Fruit fly (Drosophila melanogaster) whole organism, embryonic: ENCODE data around the gene Unr.

Source experiments
- ATbp ChIP-seq: fragments of 200-800 bp; sonication (Bioruptor generic); optimal IDR thresholded peaks from 2 replicates; lab custom pipeline; 2017; ENCODE audit warnings: missing biosample characterization, mild to moderate bottlenecking, missing genetic modification characterization, missing genetic modification reagents
- Adf1 ChIP-seq: fragments of 200-800 bp; sonication (Bioruptor generic); IDR thresholded peaks from 2 replicates; pipeline ENCODE4 v1.3.6; 2022; ENCODE audit warnings: missing biosample characterization, missing genetic modification characterization
- Bgb ChIP-seq: fragments of 200-800 bp; sonication (Bioruptor generic); IDR thresholded peaks from 2 replicates; pipeline ENCODE4 v1.3.6; 2022; ENCODE audit warnings: missing biosample characterization, missing genetic modification characterization; ENCODE audit not compliant: partially characterized antibody
- Blimp-1 ChIP-seq: fragments of 200-800 bp; sonication (Bioruptor generic); optimal IDR thresholded peaks from 3 replicates; lab custom pipeline; 2018; ENCODE audit warnings: missing biosample characterization, missing genetic modification characterization, mild to moderate bottlenecking, moderate library complexity, missing genetic modification reagents
- CG10209 ChIP-seq: fragments of 200-800 bp; sonication (Bioruptor generic); optimal IDR thresholded peaks from 3 replicates; lab custom pipeline; 2017; ENCODE audit warnings: missing biosample characterization, mild to moderate bottlenecking, missing genetic modification characterization, missing genetic modification reagents
- CG17385 ChIP-seq: fragments of 200-800 bp; sonication (Bioruptor generic); optimal IDR thresholded peaks from 3 replicates; lab custom pipeline; 2018; ENCODE audit warnings: missing biosample characterization, mild to moderate bottlenecking, missing genetic modification characterization
- CG4328 ChIP-seq: fragments of 200-800 bp; sonication (Bioruptor generic); optimal IDR thresholded peaks from 3 replicates; lab custom pipeline; 2017; ENCODE audit warnings: missing biosample characterization, missing genetic modification reagents, missing genetic modification characterization
- CG4360 ChIP-seq: fragments of 200-800 bp; sonication (Bioruptor generic); IDR thresholded peaks from 2 replicates; pipeline ENCODE4 v1.3.6; 2022; ENCODE audit warnings: missing biosample characterization, missing genetic modification characterization
- CG8281 ChIP-seq: fragments of 200-800 bp; sonication (Bioruptor generic); optimal IDR thresholded peaks from 2 replicates; lab custom pipeline; 2018; ENCODE audit warnings: missing biosample characterization, mild to moderate bottlenecking, missing genetic modification characterization, moderate library complexity
- D ChIP-seq, 2 experiments: fragments of 200-800 bp in 1 of 2; fragments of >200 bp in 1 of 2; sonication (Bioruptor generic) in 1 of 2; optimal IDR thresholded peaks; 2 replicates in 1 of 2; 3 replicates in 1 of 2; lab custom pipeline; 2017; ENCODE audit warnings: mild to moderate bottlenecking in 1 of 2, missing biosample characterization in 1 of 2, missing genetic modification characterization in 1 of 2, missing genetic modification reagents in 1 of 2
- Dbx ChIP-seq: fragments of 200-800 bp; sonication (Bioruptor generic); IDR thresholded peaks from 3 replicates; pipeline ENCODE4 v1.3.6; 2022; ENCODE audit warnings: missing biosample characterization, missing genetic modification characterization
- Drgx ChIP-seq: fragments of 200-800 bp; sonication (Bioruptor generic); IDR thresholded peaks from 2 replicates; pipeline ENCODE4 v1.3.6; 2022; ENCODE audit warnings: missing biosample characterization, missing genetic modification characterization
- Ets65A ChIP-seq: fragments of 200-800 bp; sonication (Bioruptor generic); peaks from one replicate; lab custom pipeline; 2016; ENCODE audit warnings: missing biosample characterization, missing genetic modification characterization
- Gug ChIP-seq: fragments of 200-800 bp; sonication (Bioruptor generic); IDR thresholded peaks from 4 replicates; pipeline ENCODE4 v1.3.6; 2022; ENCODE audit warnings: missing biosample characterization, missing genetic modification characterization
- Hr3 ChIP-seq: fragments of 200-800 bp; sonication (Bioruptor generic); optimal IDR thresholded peaks from 3 replicates; lab custom pipeline; 2016; ENCODE audit warnings: missing biosample characterization, missing genetic modification characterization
- Hr78 ChIP-seq, 2 experiments: fragments of 200-800 bp in 1 of 2; fragments of >200 bp in 1 of 2; sonication (Bioruptor generic) in 1 of 2; optimal IDR thresholded peaks; 2 replicates each; lab custom pipeline; 2017 to 2019; ENCODE audit warnings: missing biosample characterization in 2 of 2, missing genetic modification characterization in 2 of 2, mild to moderate bottlenecking in 1 of 2, moderate library complexity in 1 of 2
- MTF-1 ChIP-seq: fragments of 200-800 bp; sonication (Bioruptor generic); optimal IDR thresholded peaks from 2 replicates; lab custom pipeline; 2018; ENCODE audit warnings: missing biosample characterization, mild to moderate bottlenecking, missing genetic modification characterization, borderline replicate concordance
- Med ChIP-seq: fragments of 200-800 bp; sonication (Bioruptor generic); peaks from one replicate; lab custom pipeline; 2016; ENCODE audit warnings: missing biosample characterization, missing genetic modification characterization, mild to moderate bottlenecking, inconsistent platforms, moderate library complexity
- Myb ChIP-seq: fragments of 200-800 bp; sonication (Bioruptor generic); optimal IDR thresholded peaks from 2 replicates; lab custom pipeline; 2016; ENCODE audit warnings: missing biosample characterization, missing genetic modification characterization
- Ssrp ChIP-seq: fragments of 200-800 bp; sonication (Bioruptor generic); optimal IDR thresholded peaks from 2 replicates; lab custom pipeline; 2018; ENCODE audit warnings: missing biosample characterization, mild to moderate bottlenecking, missing genetic modification characterization, moderate library complexity
- Xbp1 ChIP-seq: fragments of 200-800 bp; sonication (Bioruptor generic); optimal IDR thresholded peaks from 3 replicates; lab custom pipeline; 2016; ENCODE audit warnings: missing biosample characterization, mild to moderate bottlenecking, missing genetic modification characterization
- ara ChIP-seq: fragments of 200-800 bp; sonication (Bioruptor generic); IDR thresholded peaks from 2 replicates; pipeline ENCODE4 v1.3.6; 2022; ENCODE audit warnings: missing biosample characterization, missing genetic modification characterization
- cg ChIP-seq: fragments of 200-800 bp; sonication (Bioruptor generic); optimal IDR thresholded peaks from 3 replicates; lab custom pipeline; 2019; ENCODE audit warnings: missing biosample characterization, mild to moderate bottlenecking, missing genetic modification characterization, moderate library complexity
- chif ChIP-seq, 2 experiments: fragments of 200-800 bp; sonication (Bioruptor generic); optimal IDR thresholded peaks; 3 replicates each; lab custom pipeline; 2016; ENCODE audit warnings: missing biosample characterization in 2 of 2, missing genetic modification characterization in 2 of 2
- corto ChIP-seq: fragments of 200-800 bp; sonication (Bioruptor generic); optimal IDR thresholded peaks from 2 replicates; lab custom pipeline; 2016; ENCODE audit warnings: missing biosample characterization, mild to moderate bottlenecking, missing genetic modification characterization, moderate library complexity
- croc ChIP-seq: fragments of 200-800 bp; sonication (Bioruptor generic); conservative IDR thresholded peaks from 3 replicates; pipeline ENCODE4 v1.3.6; 2022; ENCODE audit warnings: missing biosample characterization, missing genetic modification characterization
- dati ChIP-seq: fragments of 200-800 bp; sonication (Bioruptor generic); IDR thresholded peaks from 2 replicates; pipeline ENCODE4 v1.3.6; 2022; ENCODE audit warnings: missing biosample characterization, missing genetic modification characterization
- emc ChIP-seq: fragments of 200-800 bp; sonication (Bioruptor generic); optimal IDR thresholded peaks from 2 replicates; lab custom pipeline; 2016; ENCODE audit warnings: missing biosample characterization, missing genetic modification characterization
- h ChIP-seq: fragments of >200 bp; optimal IDR thresholded peaks from 2 replicates; lab custom pipeline; 2017
- inv ChIP-seq: fragments of 200-800 bp; sonication (Bioruptor generic); IDR thresholded peaks from 2 replicates; pipeline ENCODE4 v1.3.6; 2022; ENCODE audit warnings: missing biosample characterization, missing genetic modification characterization; ENCODE audit not compliant: partially characterized antibody
- kni ChIP-seq: fragments of 200-800 bp; sonication (Bioruptor generic); optimal IDR thresholded peaks from 3 replicates; lab custom pipeline; 2017; ENCODE audit warnings: mild to moderate bottlenecking, missing biosample characterization, missing genetic modification reagents, missing genetic modification characterization
- nom ChIP-seq: fragments of 200-800 bp; sonication (Bioruptor generic); optimal IDR thresholded peaks from 2 replicates; lab custom pipeline; 2017; ENCODE audit warnings: missing biosample characterization, missing genetic modification characterization, mild to moderate bottlenecking, moderate library complexity, missing genetic modification reagents
- phol ChIP-seq: fragments of 200-800 bp; sonication (Bioruptor generic); optimal IDR thresholded peaks from 3 replicates; lab custom pipeline; 2018; ENCODE audit warnings: missing biosample characterization, mild to moderate bottlenecking, missing genetic modification characterization, moderate library complexity

The Unr gene

dm6 chr3L:8423156-8423555 is 19.0 kb downstream of the Unr start (continued):
- TF ChIP-seq ara (GFP tag; lab: Robert Waterston, UW) (no peak), CG17385 (GFP tag; lab: Kevin White, UChicago) (peak; percentile 7), Ssrp (tag; lab: Kevin White, UChicago) (peak; percentile 25), D (optimal IDR thresholded peaks at IDR 0.05; lab: Kevin White, UChicago) (no peak), D (GFP tag; optimal IDR thresholded peaks at IDR 0.05; lab: Kevin White, UChicago) (peak; percentile 24), Drgx (GFP tag; lab: Robert Waterston, UW) (0 out of 2 replicates have a peak, but pooled peaks have one; percentile 4), dati (GFP tag; lab: Robert Waterston, UW) (no peak), ATbp (GFP tag; lab: Kevin White, UChicago) (peak; percentile 14)

DNA sequence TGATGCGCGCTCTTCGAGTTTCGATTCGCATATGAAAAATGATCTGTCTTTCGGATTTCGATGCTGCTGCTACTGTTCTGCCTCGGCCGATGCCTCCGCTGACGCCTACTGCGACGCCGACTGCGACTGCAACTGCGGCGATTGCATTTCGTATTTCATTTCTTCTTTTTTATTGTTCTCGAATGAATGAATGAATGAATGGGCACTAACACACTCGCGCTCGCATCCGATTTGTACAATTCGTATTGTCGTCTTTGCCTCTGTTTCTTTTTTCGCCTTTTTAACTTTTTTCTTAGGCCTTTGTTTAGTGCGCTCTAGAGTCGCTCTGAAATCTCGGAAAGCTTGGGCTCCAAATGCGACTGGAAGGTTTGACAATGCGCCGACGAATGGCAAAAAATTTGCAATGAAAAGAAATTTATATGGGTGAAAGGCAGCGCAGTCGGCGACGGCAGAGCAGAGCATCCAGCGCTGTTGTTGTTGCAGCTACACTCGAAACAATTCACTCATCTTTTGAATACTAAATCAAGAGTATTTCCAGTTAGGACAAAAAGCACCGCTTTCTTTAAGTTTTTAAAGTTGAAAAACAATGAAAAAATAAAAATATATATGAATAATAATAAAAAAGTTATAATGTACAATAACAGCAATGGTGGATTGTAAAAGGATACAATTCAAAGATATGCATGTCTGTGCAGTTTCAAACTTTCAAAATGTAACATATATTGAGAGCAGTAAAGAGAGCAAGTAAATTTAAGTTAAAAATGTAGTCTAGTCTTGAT is 20.2 kb downstream of the Unr start, which contains the start of gene CG32354:
CG32354 (minus strand) TSS at position 398 of the 779 bp plus-strand sequence.
- TF ChIP-seq h (lab: Kevin White, UChicago) (no peak), nom (peak; percentile 53), Adf1 (GFP tag; lab: Robert Waterston, UW) (peak; percentile 59), Xbp1 (no peak), Gug (GFP tag; lab: Robert Waterston, UW) (peak; percentile 19; the same call in 2 of the 4 replicates), MTF-1 (no peak), Blimp-1 (GFP tag; lab: Kevin White, UChicago) (no peak), CG4360 (GFP tag; lab: Robert Waterston, UW) (peak; percentile 58), Drgx (GFP tag; lab: Robert Waterston, UW) (0 out of 2 replicates have a peak, but pooled peaks have one; percentile 6), Dbx (no peak), cg (GFP tag; lab: Kevin White, UChicago) (peak; percentile 15), croc (GFP tag; lab: Robert Waterston, UW) (no peak), phol (tag; lab: Kevin White, UChicago) (peak; percentile 15), CG8281 (tag; lab: Kevin White, UChicago) (peak; percentile 53)

DNA sequence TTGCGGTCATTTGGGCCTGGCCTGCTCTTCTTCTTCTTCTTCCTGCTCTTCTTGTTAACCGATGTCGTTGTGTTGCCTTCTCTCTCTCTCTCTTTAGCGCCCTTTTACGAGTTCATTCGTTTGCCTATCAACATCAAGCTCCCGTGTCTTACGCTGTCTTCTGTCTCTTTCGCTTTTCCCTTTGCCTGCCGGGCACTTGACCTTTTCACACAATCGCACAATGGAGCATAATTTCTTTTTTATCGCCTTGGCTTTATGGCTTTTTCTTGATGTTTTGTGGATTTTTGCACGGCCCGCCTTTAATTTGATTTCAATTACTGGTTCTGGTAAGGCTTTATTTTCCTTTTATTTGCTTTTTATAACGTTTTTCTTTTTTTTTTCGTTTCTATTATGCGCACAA is 20.8 kb downstream of the Unr start:
- no peak for TF ChIP-seq Bgb (GFP tag; lab: Robert Waterston, UW)
- TF ChIP-seq corto, result no peak
- no peak for TF ChIP-seq inv (GFP tag; lab: Robert Waterston, UW)
- peak; percentile 65 for TF ChIP-seq CG17385 (GFP tag; lab: Kevin White, UChicago)
- TF ChIP-seq Med (GFP tag; lab: Kevin White, UChicago), result no peak
- no peak for TF ChIP-seq CG10209 (GFP tag; lab: Kevin White, UChicago)
- no peak for TF ChIP-seq CG4328 (GFP tag; lab: Kevin White, UChicago)
- TF ChIP-seq emc, result no peak
- no peak for TF ChIP-seq Adf1 (GFP tag; lab: Robert Waterston, UW)
- TF ChIP-seq Hr78 (GFP tag; optimal IDR thresholded peaks at IDR 0.05; lab: Kevin White, UChicago), result peak in 1 of 2 experiments; percentile 90
- TF ChIP-seq chif (GFP tag; optimal IDR thresholded peaks at IDR 0.05; lab: Kevin White, UChicago), result no peak
- TF ChIP-seq Hr3 (GFP tag; lab: Kevin White, UChicago), result no peak
- TF ChIP-seq Ets65A (GFP tag; lab: Kevin White, UChicago), result peak; percentile 27
- TF ChIP-seq Myb (GFP tag; lab: Kevin White, UChicago), result no peak
- no peak for TF ChIP-seq kni (GFP tag; lab: Kevin White, UChicago)
